Fruit fly (Drosophila melanogaster) S2 (cell line): ENCODE results near the gene stai.

Source experiments
- CG8478 ChIP-seq: fragments of >200 bp; optimal IDR thresholded peaks from 2 replicates; lab custom pipeline; 2018
- CTCF ChIP-seq, 2 experiments: fragments of >200 bp; optimal IDR thresholded peaks; 2 replicates each; lab custom pipeline; 2018

DNA sequence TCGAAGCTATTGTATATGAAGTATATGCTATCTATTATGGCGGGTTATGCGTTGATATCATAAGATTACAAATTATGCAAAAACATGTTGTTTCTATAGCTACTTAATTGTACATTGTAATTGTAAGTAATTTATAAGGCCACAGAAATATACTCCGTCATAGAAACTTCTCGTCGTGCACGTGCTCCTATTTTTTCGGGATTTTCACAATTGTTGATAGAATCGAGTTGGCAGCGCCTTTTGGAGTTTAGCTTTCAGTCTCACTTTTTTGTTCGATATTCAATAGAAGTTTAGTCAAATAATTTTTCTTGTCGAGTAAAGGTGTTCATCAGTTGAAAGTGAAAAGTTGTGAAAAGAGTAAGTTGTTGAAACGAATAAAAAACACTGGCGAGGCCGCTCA lies 18.0 kb downstream of the stai start, which contains the start of gene CG31642:
- TF ChIP-seq CG8478 (lab: Kevin White, UChicago): no peak
- no peak for TF ChIP-seq CTCF (optimal IDR thresholded peaks at IDR 0.05; lab: Kevin White, UChicago)
